Fruit fly (Drosophila melanogaster) whole organism, embryonic: ENCODE results near the gene CG10570.

Experiments
- CG7928 ChIP-seq: fragments of 200-800 bp; sonication (Bioruptor generic); optimal IDR thresholded peaks from 2 replicates; lab custom pipeline; 2017; ENCODE audit warnings: missing biosample characterization, mild to moderate bottlenecking, missing genetic modification characterization
- bowl ChIP-seq: fragments of 200-800 bp; sonication (Bioruptor generic); IDR thresholded peaks from 2 replicates; pipeline ENCODE4 v1.3.6; 2022; ENCODE audit warnings: missing biosample characterization, missing genetic modification characterization
- br ChIP-seq: fragments of >200 bp; optimal IDR thresholded peaks from 2 replicates; lab custom pipeline; 2017

DNA sequence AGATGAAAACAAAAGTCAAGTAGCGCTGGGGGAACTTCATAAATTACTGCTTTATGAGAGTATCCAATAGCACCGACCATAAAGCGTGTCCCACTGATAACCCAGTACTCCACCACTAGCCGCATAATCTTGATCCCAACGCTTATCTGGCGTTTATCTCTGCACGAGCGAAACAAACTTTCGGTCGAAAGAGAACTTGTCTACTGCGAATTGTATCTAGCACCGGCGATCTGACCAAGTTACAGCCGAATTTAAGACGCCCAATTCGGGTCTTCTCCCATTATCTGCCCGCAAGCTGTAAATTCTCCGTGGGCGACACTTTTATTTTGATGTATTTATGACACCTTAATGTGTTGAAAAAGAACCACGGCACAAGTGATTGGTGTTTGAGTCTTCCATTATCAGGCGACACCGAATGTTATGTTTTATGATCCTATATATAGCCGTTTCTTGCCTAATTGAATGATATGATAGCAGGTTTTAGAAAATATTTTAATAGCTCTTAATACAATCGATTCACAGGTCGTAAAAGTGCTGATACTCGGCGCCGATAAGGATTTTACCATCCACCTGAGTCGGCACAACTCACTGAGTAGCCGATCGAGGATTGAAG, 21.2 kb downstream of the CG10570 start:
- TF ChIP-seq br (lab: Kevin White, UChicago) (no peak), bowl (GFP tag; lab: Robert Waterston, UW) (no peak), CG7928 (no peak)
